Worm (Caenorhabditis elegans): ENCODE data around the gene snf-6.

snf-6 gene

DNA sequence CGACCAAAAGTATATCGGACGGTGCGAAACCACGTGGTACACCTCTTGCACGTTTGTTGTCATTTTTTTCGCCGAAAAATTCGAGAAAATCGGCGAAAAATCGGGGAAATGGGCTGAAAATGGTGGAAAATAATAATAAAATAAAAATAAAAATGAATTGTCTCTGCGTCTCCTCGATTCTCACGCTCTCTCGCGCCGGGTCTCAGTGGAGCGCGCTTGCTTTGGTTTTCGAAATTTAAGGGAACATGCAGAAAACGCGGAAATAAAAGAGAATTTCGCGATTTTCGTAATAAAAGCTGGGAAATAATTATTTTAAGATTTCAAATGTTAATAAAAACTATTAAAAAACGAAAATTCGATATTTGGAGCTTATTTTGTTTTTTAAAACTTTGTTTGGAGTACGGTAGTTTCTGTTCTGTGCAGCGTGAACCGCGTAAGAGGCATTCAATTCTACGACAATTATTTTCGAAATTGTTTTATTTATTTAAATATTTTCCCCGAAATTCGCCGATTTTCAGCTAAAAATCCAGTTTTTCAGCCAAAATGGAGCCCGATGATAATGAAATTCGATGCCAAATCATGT, 36.7 kb downstream of the snf-6 start, which contains the start of the genes ave-1 and M01G5.1 (continued):
- no peak for TF ChIP-seq snpc-4 (GFP tag; optimal IDR thresholded peaks at IDR 0.05)
- peak in 1 of 4 experiments; percentile 2 for TF ChIP-seq snpc-4 (tag; optimal IDR thresholded peaks at IDR 0.05)
- TF ChIP-seq hmg-1.2 (GFP tag; IDR thresholded peaks at IDR 0.05) = peak; percentile 98
- no peak for TF ChIP-seq bed-1 (GFP tag; IDR thresholded peaks at IDR 0.05)
- no peak for TF ChIP-seq nhr-179 (tag; optimal IDR thresholded peaks at IDR 0.05)
- TF ChIP-seq cebp-1 (GFP tag; IDR thresholded peaks at IDR 0.05) = no peak
- peak; percentile 54 for TF ChIP-seq cebp-1 (tag; optimal IDR thresholded peaks at IDR 0.05)
- TF ChIP-seq rcor-1 (GFP tag; IDR thresholded peaks at IDR 0.05) = no peak
- TF ChIP-seq bed-2 (GFP tag; IDR thresholded peaks at IDR 0.05) = no peak
- no peak for TF ChIP-seq tbp1 (GFP tag; optimal IDR thresholded peaks at IDR 0.05)
- no peak for TF ChIP-seq B0261.1 (tag; optimal IDR thresholded peaks at IDR 0.05)
- no peak for TF ChIP-seq akir-1 (GFP tag; optimal IDR thresholded peaks at IDR 0.05)
- no peak for TF ChIP-seq lag-1 (GFP tag; IDR thresholded peaks at IDR 0.05)
- TF ChIP-seq ama-1 (optimal IDR thresholded peaks at IDR 0.05) = no peak
- no peak for TF ChIP-seq ama-1 (GFP tag; optimal IDR thresholded peaks at IDR 0.05)
- no peak for TF ChIP-seq ets-4 (GFP tag; optimal IDR thresholded peaks at IDR 0.05)
- TF ChIP-seq gei-17 (GFP tag; optimal IDR thresholded peaks at IDR 0.05) = no peak
- no peak for TF ChIP-seq madf-3 (GFP tag; IDR thresholded peaks at IDR 0.05)
- no peak for TF ChIP-seq ztf-28 (GFP tag; IDR thresholded peaks at IDR 0.05)
- TF ChIP-seq Y95B8A.8 (GFP tag; IDR thresholded peaks at IDR 0.05) = 0 out of 2 replicates have a peak, but pooled peaks have one; percentile 19
- no peak for TF ChIP-seq nfya-1 (tag; optimal IDR thresholded peaks at IDR 0.05; ENCODE audit: borderline replicate concordance, insufficient read depth)
- no peak for TF ChIP-seq lsy-27 (tag; optimal IDR thresholded peaks at IDR 0.05; ENCODE audit: borderline replicate concordance, insufficient read depth)
- no peak for TF ChIP-seq F39B2.1 (GFP tag; IDR thresholded peaks at IDR 0.05)
- TF ChIP-seq pbrm-1 (GFP tag; IDR thresholded peaks at IDR 0.05) = no peak
- no peak for TF ChIP-seq die-1 (tag; optimal IDR thresholded peaks at IDR 0.05)
- no peak for TF ChIP-seq xnd-1 (tag; optimal IDR thresholded peaks at IDR 0.05)
- no peak for TF ChIP-seq ceh-91 (GFP tag; IDR thresholded peaks at IDR 0.05)
- peak; percentile 42 for TF ChIP-seq lin-54 (GFP tag; optimal IDR thresholded peaks at IDR 0.05)
- TF ChIP-seq Y67H2A.10 (GFP tag; conservative IDR thresholded peaks at IDR 0.05) = no peak
- TF ChIP-seq egrh-3 (GFP tag; IDR thresholded peaks at IDR 0.05) = no peak
- TF ChIP-seq Y79H2A.3 (GFP tag; conservative IDR thresholded peaks at IDR 0.05) = no peak
- TF ChIP-seq tlf-1 (GFP tag; optimal IDR thresholded peaks at IDR 0.05) = no peak
- peak; percentile 41; the same call in 1 of the 2 replicates for TF ChIP-seq dox-1 (GFP tag; IDR thresholded peaks at IDR 0.05)
- peak; percentile 49 for TF ChIP-seq D2030.7 (GFP tag; IDR thresholded peaks at IDR 0.05)
- no peak for TF ChIP-seq F37B4.10 (GFP tag; IDR thresholded peaks at IDR 0.05)
- no peak for TF ChIP-seq T07F8.4 (tag; optimal IDR thresholded peaks at IDR 0.05)
- TF ChIP-seq lsl-1 (GFP tag; optimal IDR thresholded peaks at IDR 0.05) = peak; percentile 92
- TF ChIP-seq rpc-1 (optimal IDR thresholded peaks at IDR 0.05) = no peak
- TF ChIP-seq rpc-1 (tag; optimal IDR thresholded peaks at IDR 0.05) = no peak
- no peak for TF ChIP-seq hlh-26 (GFP tag; conservative IDR thresholded peaks at IDR 0.05)
- TF ChIP-seq ceh-79 (tag; optimal IDR thresholded peaks at IDR 0.05) = no peak
- TF ChIP-seq F52B5.7 (tag; optimal IDR thresholded peaks at IDR 0.05) = no peak
- TF ChIP-seq B0336.3 (GFP tag; IDR thresholded peaks at IDR 0.05) = no peak
- TF ChIP-seq madf-8 (GFP tag; conservative IDR thresholded peaks at IDR 0.05) = 0 out of 2 replicates have a peak, but pooled peaks have one; percentile 4
- no peak for TF ChIP-seq hsf-1 (GFP tag; IDR thresholded peaks at IDR 0.05)
- no peak for TF ChIP-seq somi-1 (GFP tag; optimal IDR thresholded peaks at IDR 0.05)
- TF ChIP-seq sea-2 (GFP tag; IDR thresholded peaks at IDR 0.05) = no peak
- no peak for TF ChIP-seq mxl-1 (tag; optimal IDR thresholded peaks at IDR 0.05)
- no peak for TF ChIP-seq nfya-2 (GFP tag; IDR thresholded peaks at IDR 0.05)
- no peak for TF ChIP-seq ekl-4 (GFP tag; IDR thresholded peaks at IDR 0.05)
